Worm (Caenorhabditis elegans) whole organism, L4 larva: Measurements from ENCODE around the gene C28D4.18.
"Not testable (repeated sequence)": the region's sequence is repeated elsewhere in the genome, so short reads cannot be mapped to it uniquely, and the experiment has no call there.

Source experiments
- F37D6.2 ChIP-seq: sonication (generic microtip); optimal IDR thresholded peaks from 2 replicates; lab custom pipeline; 2016; ENCODE audit warnings: mild to moderate bottlenecking, missing genetic modification characterization, missing compliant biosample characterization
- F49E8.2 ChIP-seq: sonication (generic microtip); optimal IDR thresholded peaks from 2 replicates; lab custom pipeline; 2016; ENCODE audit warnings: missing compliant biosample characterization, mild to moderate bottlenecking, missing genetic modification characterization, borderline replicate concordance
- R02D3.7 ChIP-seq: fragments of 150-350 bp; sonication (generic microtip); optimal IDR thresholded peaks from 3 replicates; lab custom pipeline; 2014; ENCODE audit warnings: missing biosample characterization, missing genetic modification characterization
- T20F7.1 ChIP-seq: fragments of 200-800 bp; sonication (Bioruptor generic); optimal IDR thresholded peaks from 2 replicates; lab custom pipeline; 2018; ENCODE audit warnings: mild to moderate bottlenecking, missing genetic modification characterization, missing compliant biosample characterization
- T26A8.4 ChIP-seq: fragments of 200-800 bp; sonication (Bioruptor generic); IDR thresholded peaks from 2 replicates; pipeline ENCODE4 v1.3.6; 2022; ENCODE audit warnings: missing genetic modification characterization, missing compliant biosample characterization
- Y105C5A.15 ChIP-seq: fragments of 200-800 bp; sonication (Bioruptor generic); IDR thresholded peaks from 2 replicates; pipeline ENCODE4 v1.3.6; 2022; ENCODE audit warnings: missing genetic modification characterization, missing compliant biosample characterization
- Y5F2A.4 ChIP-seq: fragments of 200-800 bp; sonication (Bioruptor generic); optimal IDR thresholded peaks from 2 replicates; lab custom pipeline; 2018; ENCODE audit warnings: mild to moderate bottlenecking, missing genetic modification characterization, missing compliant biosample characterization
- ZK546.5 ChIP-seq, 2 experiments: sonication (generic microtip); optimal IDR thresholded peaks; 2 replicates each; lab custom pipeline; 2017; ENCODE audit warnings: missing biosample characterization in 2 of 2, missing genetic modification characterization in 2 of 2
- aha-1 ChIP-seq: fragments of 150-350 bp; peaks from one replicate; lab custom pipeline; 2014; ENCODE audit warnings: missing biosample characterization, missing genetic modification characterization
- aly-2 ChIP-seq: sonication (generic microtip); optimal IDR thresholded peaks from 2 replicates; lab custom pipeline; 2018; ENCODE audit warnings: missing biosample characterization, missing genetic modification characterization
- attf-4 ChIP-seq: sonication (generic microtip); optimal IDR thresholded peaks from 3 replicates; lab custom pipeline; 2017; ENCODE audit warnings: missing biosample characterization, missing genetic modification characterization
- ceh-62 ChIP-seq: sonication (generic microtip); optimal IDR thresholded peaks from 2 replicates; lab custom pipeline; 2017; ENCODE audit warnings: missing biosample characterization, missing genetic modification characterization
- cey-2 ChIP-seq: sonication (generic microtip); optimal IDR thresholded peaks from 3 replicates; lab custom pipeline; 2017; ENCODE audit warnings: missing genetic modification characterization, mild to moderate bottlenecking, missing compliant biosample characterization, antibody characterized with exemption, borderline replicate concordance; ENCODE audit not compliant: insufficient read depth
- daf-12 ChIP-seq: fragments of 150-350 bp; optimal IDR thresholded peaks from 2 replicates; lab custom pipeline; 2014; ENCODE audit warnings: missing biosample characterization, missing genetic modification reagents, missing genetic modification characterization
- daf-19 ChIP-seq: fragments of 200-800 bp; sonication (Bioruptor generic); conservative IDR thresholded peaks from 2 replicates; pipeline ENCODE4 v1.3.6; 2022; ENCODE audit warnings: missing genetic modification characterization, missing compliant biosample characterization
- daf-8 ChIP-seq: fragments of 200-800 bp; sonication (Bioruptor generic); IDR thresholded peaks from 2 replicates; pipeline ENCODE4 v1.3.6; 2022; ENCODE audit warnings: missing genetic modification characterization, missing compliant biosample characterization
- dmd-8 ChIP-seq: fragments of 200-800 bp; sonication (Bioruptor generic); IDR thresholded peaks from 2 replicates; pipeline ENCODE4 v1.3.6; 2022; ENCODE audit warnings: missing genetic modification characterization, missing compliant biosample characterization
- dve-1 ChIP-seq: sonication (generic microtip); optimal IDR thresholded peaks from 2 replicates; lab custom pipeline; 2017; ENCODE audit warnings: antibody characterized with exemption, mild to moderate bottlenecking, missing genetic modification characterization, missing compliant biosample characterization; ENCODE audit not compliant: insufficient read depth
- gei-8 ChIP-seq: fragments of 200-800 bp; sonication (Bioruptor generic); optimal IDR thresholded peaks from 2 replicates; lab custom pipeline; 2018; ENCODE audit warnings: mild to moderate bottlenecking, missing genetic modification characterization, missing compliant biosample characterization
- hlh-11 ChIP-seq: fragments of 200-800 bp; sonication (Bioruptor generic); optimal IDR thresholded peaks from 2 replicates; lab custom pipeline; 2018; ENCODE audit warnings: mild to moderate bottlenecking, missing genetic modification characterization, missing compliant biosample characterization
- hlh-30 ChIP-seq: sonication (generic microtip); optimal IDR thresholded peaks from 2 replicates; lab custom pipeline; 2017; ENCODE audit warnings: antibody characterized with exemption, mild to moderate bottlenecking, missing genetic modification characterization, missing compliant biosample characterization; ENCODE audit not compliant: insufficient read depth
- jun-1 ChIP-seq: fragments of 150-350 bp; optimal IDR thresholded peaks from 2 replicates; lab custom pipeline; 2014; ENCODE audit warnings: missing biosample characterization, missing genetic modification reagents, missing genetic modification characterization
- lin-1 ChIP-seq: fragments of 200-800 bp; sonication (Bioruptor generic); IDR thresholded peaks from 2 replicates; pipeline ENCODE4 v1.3.6; 2022; ENCODE audit warnings: missing genetic modification reagents, missing genetic modification characterization, missing compliant biosample characterization
- lin-13 ChIP-seq: fragments of 150-350 bp; optimal IDR thresholded peaks from 2 replicates; lab custom pipeline; 2014; ENCODE audit warnings: missing biosample characterization, missing genetic modification reagents, missing genetic modification characterization
- lin-39 ChIP-seq: fragments of 150-350 bp; optimal IDR thresholded peaks from 2 replicates; lab custom pipeline; 2014; ENCODE audit warnings: missing biosample characterization, missing genetic modification reagents, missing genetic modification characterization
- nhr-237 ChIP-seq: sonication (generic microtip); optimal IDR thresholded peaks from 2 replicates; lab custom pipeline; 2017; ENCODE audit warnings: missing biosample characterization, missing genetic modification characterization
- nhr-41 ChIP-seq: fragments of 200-800 bp; sonication (Bioruptor generic); IDR thresholded peaks from 2 replicates; pipeline ENCODE4 v1.3.6; 2022; ENCODE audit warnings: missing genetic modification reagents, missing genetic modification characterization, missing compliant biosample characterization
- nhr-48 ChIP-seq: sonication (generic microtip); optimal IDR thresholded peaks from 2 replicates; lab custom pipeline; 2016; ENCODE audit warnings: mild to moderate bottlenecking, missing genetic modification characterization, missing compliant biosample characterization
- nhr-6 ChIP-seq: fragments of 150-350 bp; optimal IDR thresholded peaks from 2 replicates; lab custom pipeline; 2014; ENCODE audit warnings: missing biosample characterization, missing genetic modification characterization
- nhr-76 ChIP-seq: fragments of 150-350 bp; optimal IDR thresholded peaks from 2 replicates; lab custom pipeline; 2014; ENCODE audit warnings: missing biosample characterization, missing genetic modification characterization
- php-3 ChIP-seq: fragments of 200-800 bp; sonication (Bioruptor generic); IDR thresholded peaks from 2 replicates; pipeline ENCODE4 v1.3.6; 2022; ENCODE audit warnings: missing genetic modification reagents, missing genetic modification characterization, missing compliant biosample characterization
- set-16 ChIP-seq: fragments of 200-800 bp; sonication (Bioruptor generic); IDR thresholded peaks from 2 replicates; pipeline ENCODE4 v1.3.6; 2022; ENCODE audit warnings: missing genetic modification reagents, missing genetic modification characterization, missing compliant biosample characterization
- skn-1 ChIP-seq: fragments of 150-350 bp; optimal IDR thresholded peaks from 2 replicates; lab custom pipeline; 2014; ENCODE audit warnings: missing biosample characterization, missing genetic modification characterization
- spr-1 ChIP-seq: sonication (generic microtip); optimal IDR thresholded peaks from 2 replicates; lab custom pipeline; 2016; ENCODE audit warnings: mild to moderate bottlenecking, missing genetic modification characterization, missing compliant biosample characterization
- spr-3 ChIP-seq: fragments of 200-800 bp; sonication (Bioruptor generic); optimal IDR thresholded peaks from 2 replicates; lab custom pipeline; 2018; ENCODE audit warnings: mild to moderate bottlenecking, missing genetic modification characterization, missing compliant biosample characterization
- unc-39 ChIP-seq: sonication (generic microtip); optimal IDR thresholded peaks from 2 replicates; lab custom pipeline; 2017; ENCODE audit warnings: missing biosample characterization, missing genetic modification characterization
- ztf-11 ChIP-seq: fragments of 150-350 bp; optimal IDR thresholded peaks from 2 replicates; lab custom pipeline; 2014; ENCODE audit warnings: missing biosample characterization, missing genetic modification characterization
- ztf-7 ChIP-seq: fragments of 150-350 bp; optimal IDR thresholded peaks from 2 replicates; lab custom pipeline; 2014; ENCODE audit warnings: missing biosample characterization, missing genetic modification characterization

Gene C28D4.18

DNA sequence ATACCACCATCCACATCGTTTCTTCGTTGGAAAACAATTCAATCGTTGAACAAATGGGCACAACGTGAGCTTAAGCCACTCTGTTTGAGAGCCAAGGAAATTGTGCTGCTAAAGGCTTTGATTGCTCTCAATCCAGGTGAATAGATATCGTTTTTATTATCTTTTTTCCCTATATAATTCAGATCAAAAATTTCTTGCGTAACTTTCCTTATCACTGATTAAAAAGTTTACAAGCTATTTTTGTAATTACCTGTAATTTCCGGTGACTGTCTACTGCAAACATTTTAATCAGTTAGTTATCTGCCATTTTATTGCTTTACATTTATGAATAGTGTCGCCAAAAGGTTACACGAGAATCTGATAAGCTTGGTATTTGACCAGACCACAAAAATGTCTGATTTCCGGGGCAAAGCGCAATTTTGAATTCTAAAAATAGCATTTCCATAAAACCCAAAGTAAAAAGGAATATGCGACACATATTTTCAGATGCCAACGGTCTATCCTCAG lies 37.6 kb downstream of the C28D4.18 start (continued):
- TF ChIP-seq lin-39 (tag; lab: Kevin White, UChicago) (no peak), aly-2 (tag; lab: Kevin White, UChicago) (no peak), php-3 (GFP tag; lab: Robert Waterston, UW) (peak; percentile 91), spr-1 (tag; lab: Kevin White, UChicago) (no peak), dve-1 (tag; lab: Kevin White, UChicago) (peak; percentile 59), ztf-7 (no peak), dmd-8 (GFP tag; lab: Robert Waterston, UW) (no peak), daf-8 (GFP tag; lab: Robert Waterston, UW) (no peak), hlh-11 (peak; percentile 48), cey-2 (tag; lab: Kevin White, UChicago) (no peak), nhr-76 (tag; lab: Kevin White, UChicago) (no peak), nhr-237 (no peak), F49E8.2 (tag; lab: Kevin White, UChicago) (no peak), gei-8 (GFP tag; lab: Kevin White, UChicago) (no peak), aha-1 (tag; lab: Kevin White, UChicago) (peak; percentile 89), T20F7.1 (GFP tag; lab: Kevin White, UChicago) (no peak), nhr-41 (GFP tag; lab: Robert Waterston, UW) (no peak), lin-1 (GFP tag; lab: Robert Waterston, UW) (peak; percentile 75; the same call in 1 of the 2 replicates), ceh-62 (tag; lab: Kevin White, UChicago) (no peak), Y5F2A.4 (GFP tag; lab: Kevin White, UChicago) (no peak)

DNA sequence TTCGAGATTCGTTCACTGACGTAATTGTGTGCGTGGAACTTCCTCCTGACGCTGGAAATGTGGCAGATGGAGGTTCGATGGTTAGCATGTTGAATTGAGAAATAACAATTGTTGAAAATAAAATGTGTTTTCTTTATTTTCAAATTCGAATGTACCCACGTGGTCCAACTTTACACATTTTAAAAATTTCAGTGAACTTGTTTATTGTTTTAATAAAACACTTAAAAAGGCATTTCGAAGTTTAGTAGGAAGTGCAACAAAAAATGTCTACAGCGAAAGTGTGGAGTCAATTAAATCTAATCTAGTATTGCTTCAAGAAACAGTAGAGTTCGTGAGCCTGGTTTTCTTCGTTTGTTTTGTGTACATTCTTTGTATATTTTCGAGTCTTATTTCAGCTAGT lies 41.2 kb downstream of the C28D4.18 start, which contains the start of gene ssp-36:
TSS of gene ssp-36 (minus strand) at position 101 of the 400 bp plus-strand sequence.
- TF ChIP-seq lin-1 (GFP tag; lab: Robert Waterston, UW) (no peak), aha-1 (tag; lab: Kevin White, UChicago) (no peak), unc-39 (tag; lab: Kevin White, UChicago) (no peak), R02D3.7 (tag; lab: Kevin White, UChicago) (no peak), daf-12 (tag; lab: Kevin White, UChicago) (no peak), F37D6.2 (no peak), daf-19 (GFP tag; lab: Robert Waterston, UW) (no peak), nhr-48 (tag; lab: Kevin White, UChicago) (no peak), skn-1 (tag; lab: Kevin White, UChicago) (no peak), ztf-11 (tag; lab: Kevin White, UChicago) (no peak), ZK546.5 (tag; optimal IDR thresholded peaks at IDR 0.05; lab: Kevin White, UChicago) (no peak), T26A8.4 (GFP tag; lab: Robert Waterston, UW) (no peak), Y105C5A.15 (no peak), nhr-76 (tag; lab: Kevin White, UChicago) (no peak), ztf-7 (no peak), set-16 (GFP tag; lab: Robert Waterston, UW) (no peak), F49E8.2 (tag; lab: Kevin White, UChicago) (no peak), nhr-6 (tag; lab: Kevin White, UChicago) (no peak)

DNA sequence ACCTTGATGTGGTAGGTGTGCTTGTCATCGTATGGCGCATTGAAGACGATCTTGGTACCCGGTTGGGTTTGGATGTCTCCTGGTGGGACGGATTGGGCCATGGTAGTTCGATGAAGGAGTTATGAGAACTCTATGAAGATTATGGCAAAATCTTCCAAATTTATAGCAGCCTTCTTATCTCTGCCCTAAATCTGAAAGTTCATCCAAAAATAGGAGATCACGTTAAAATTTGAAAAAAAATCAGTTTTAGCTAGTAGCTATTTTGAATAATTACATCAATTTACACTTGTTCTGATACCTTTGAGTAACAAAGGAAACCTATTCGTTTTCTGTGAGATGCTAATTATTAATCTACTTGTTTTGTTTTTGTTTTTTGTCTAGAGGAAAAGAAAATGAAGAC lies 42.0 kb downstream of the C28D4.18 start, which contains the start of gene msp-79:
TSS of gene msp-79 (minus strand) at position 101 of the 400 bp plus-strand sequence.
- TF ChIP-seq spr-3; ZK546.5 (tag; optimal IDR thresholded peaks at IDR 0.05; lab: Kevin White, UChicago); hlh-30: not testable (repeated sequence)

DNA sequence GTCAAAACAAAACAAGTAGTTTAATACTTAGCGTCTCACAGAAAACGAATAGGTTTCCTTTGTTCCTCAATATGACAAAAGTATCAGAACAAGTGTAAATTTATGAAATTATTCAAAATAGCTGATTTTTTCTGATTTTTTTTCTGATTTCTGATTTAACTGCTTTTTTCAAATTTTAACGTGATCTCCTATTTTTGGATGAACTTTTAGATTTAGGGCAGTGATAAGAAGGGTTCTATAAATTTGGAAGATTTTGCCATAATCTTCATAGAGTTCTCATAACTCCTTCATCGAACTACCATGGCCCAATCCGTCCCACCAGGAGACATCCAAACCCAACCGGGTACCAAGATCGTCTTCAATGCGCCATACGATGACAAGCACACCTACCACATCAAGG lies 44.7 kb downstream of the C28D4.18 start, which contains the start of gene msp-78:
TSS of gene msp-78 (plus strand) at position 301 of the 400 bp plus-strand sequence.
- not testable (repeated sequence) for TF ChIP-seq lin-13 (GFP tag; lab: Kevin White, UChicago); attf-4 (tag; lab: Kevin White, UChicago); jun-1 (tag; lab: Kevin White, UChicago)
- TF ChIP-seq, all 104 proteins: peak for 0; not testable (repeated sequence) for 104
